Fruit fly (Drosophila melanogaster) Kc167 (cell line): Measurements from ENCODE around the gene ClC-c.

Experiments
- Myc ChIP-seq: fragments of >200 bp; optimal IDR thresholded peaks from 2 replicates; lab custom pipeline; 2017; ENCODE audit warnings: missing external identifiers
- Sin3A ChIP-seq: fragments of >200 bp; optimal IDR thresholded peaks from 2 replicates; lab custom pipeline; 2018; ENCODE audit warnings: missing external identifiers
- h ChIP-seq: fragments of >200 bp; optimal IDR thresholded peaks from 3 replicates; lab custom pipeline; 2018; ENCODE audit warnings: missing external identifiers
- insv ChIP-seq: fragments of >200 bp; optimal IDR thresholded peaks from 3 replicates; lab custom pipeline; 2018; ENCODE audit warnings: missing external identifiers
- psq ChIP-seq: fragments of >200 bp; optimal IDR thresholded peaks from 2 replicates; lab custom pipeline; 2017; ENCODE audit warnings: missing external identifiers
- ttk ChIP-seq: sonication (Bioruptor generic); optimal IDR thresholded peaks from 2 replicates; lab custom pipeline; 2017; ENCODE audit warnings: missing external identifiers

- TF ChIP-seq ttk (lab: Kevin White, UChicago) (no peak), Myc (lab: Kevin White, UChicago) (no peak), insv (no peak), h (lab: Kevin White, UChicago) (no peak), psq (no peak), Sin3A (lab: Kevin White, UChicago) (no peak)
Measured at dm6 chr3L:16056101-16056891, 34.0 kb upstream of the ClC-c start.
